Worm (Caenorhabditis elegans) whole organism, L1 larva: ENCODE measurements around the gene F41G4.13.
"Not testable (repeated sequence)": the region's sequence is repeated elsewhere in the genome, so short reads cannot be mapped to it uniquely, and the experiment has no call there.

Experiments
- C16A3.4 ChIP-seq: fragments of 150-350 bp; optimal IDR thresholded peaks from 2 replicates; lab custom pipeline; 2014; ENCODE audit warnings: missing biosample characterization, missing genetic modification characterization
- C34B4.2 ChIP-seq: sonication (generic microtip); optimal IDR thresholded peaks from 2 replicates; lab custom pipeline; 2017; ENCODE audit warnings: mild to moderate bottlenecking, missing genetic modification characterization, missing compliant biosample characterization
- F16B12.6 ChIP-seq: fragments of 150-350 bp; optimal IDR thresholded peaks from 2 replicates; lab custom pipeline; 2014; ENCODE audit warnings: missing biosample characterization, missing genetic modification characterization
- aha-1 ChIP-seq: fragments of 150-350 bp; optimal IDR thresholded peaks from 2 replicates; lab custom pipeline; 2014; ENCODE audit warnings: missing biosample characterization, missing genetic modification characterization
- alr-1 ChIP-seq: fragments of 200-800 bp; sonication (Bioruptor generic); optimal IDR thresholded peaks from 2 replicates; lab custom pipeline; 2018; ENCODE audit warnings: borderline replicate concordance, mild to moderate bottlenecking, missing genetic modification characterization, missing compliant biosample characterization
- blmp-1 ChIP-seq: fragments of 150-350 bp; optimal IDR thresholded peaks from 2 replicates; lab custom pipeline; 2014; ENCODE audit warnings: missing biosample characterization, missing genetic modification characterization
- ceh-8 ChIP-seq: fragments of 200-800 bp; sonication (Bioruptor generic); optimal IDR thresholded peaks from 2 replicates; lab custom pipeline; 2018; ENCODE audit warnings: mild to moderate bottlenecking, missing genetic modification characterization, moderate library complexity, missing compliant biosample characterization
- ces-1 ChIP-seq: fragments of 150-350 bp; optimal IDR thresholded peaks from 2 replicates; lab custom pipeline; 2014; ENCODE audit warnings: missing biosample characterization, missing genetic modification reagents, missing genetic modification characterization
- dpl-1 ChIP-seq, 3 experiments: fragments of 150-350 bp in 2 of 3; sonication (generic microtip) in 1 of 3; optimal IDR thresholded peaks; 2 replicates each; lab custom pipeline; 2014 to 2017; ENCODE audit warnings: missing biosample characterization in 3 of 3, missing genetic modification characterization in 3 of 3, missing genetic modification reagents in 3 of 3
- efl-1 ChIP-seq, 4 experiments: fragments of 150-350 bp; optimal IDR thresholded peaks in 3 of 4; peaks in 1 of 4; 1 replicate in 1 of 4; 2 replicates in 3 of 4; lab custom pipeline; 2014; ENCODE audit warnings: missing biosample characterization in 2 of 4, missing genetic modification characterization in 2 of 4, missing genetic modification reagents in 2 of 4
- efl-3 ChIP-seq: fragments of 200-800 bp; sonication (Bioruptor generic); optimal IDR thresholded peaks from 2 replicates; lab custom pipeline; 2018; ENCODE audit warnings: mild to moderate bottlenecking, missing genetic modification characterization, missing compliant biosample characterization
- egl-27 ChIP-seq, 2 experiments: fragments of 150-350 bp in 1 of 2; sonication (generic microtip); optimal IDR thresholded peaks; 3 replicates each; lab custom pipeline; 2017 to 2018; ENCODE audit warnings: missing biosample characterization in 2 of 2, missing genetic modification characterization in 2 of 2, missing genetic modification reagents in 2 of 2
- elt-2 ChIP-seq: sonication (generic microtip); optimal IDR thresholded peaks from 2 replicates; lab custom pipeline; 2016; ENCODE audit warnings: missing genetic modification characterization, mild to moderate bottlenecking, inconsistent platforms, missing compliant biosample characterization, missing genetic modification reagents
- elt-3 ChIP-seq, 6 experiments: fragments of 150-350 bp in 1 of 6; sonication (generic microtip); optimal IDR thresholded peaks; 2 replicates each; lab custom pipeline; 2017 to 2018; ENCODE audit warnings: missing biosample characterization in 6 of 6, missing genetic modification characterization in 6 of 6, inconsistent platforms in 1 of 6
- ets-5 ChIP-seq: fragments of 200-800 bp; sonication (Bioruptor generic); IDR thresholded peaks from 2 replicates; pipeline ENCODE4 v1.3.6; 2022; ENCODE audit warnings: missing genetic modification characterization, missing compliant biosample characterization
- fkh-4 ChIP-seq: sonication (generic microtip); optimal IDR thresholded peaks from 2 replicates; lab custom pipeline; 2016; ENCODE audit warnings: missing compliant biosample characterization, missing genetic modification characterization, borderline replicate concordance
- fkh-8 ChIP-seq: sonication (generic microtip); optimal IDR thresholded peaks from 2 replicates; lab custom pipeline; 2016; ENCODE audit warnings: mild to moderate bottlenecking, missing genetic modification characterization, missing compliant biosample characterization
- hlh-4 ChIP-seq: sonication (generic microtip); optimal IDR thresholded peaks from 2 replicates; lab custom pipeline; 2016; ENCODE audit warnings: mild to moderate bottlenecking, missing genetic modification characterization, missing compliant biosample characterization
- irx-1 ChIP-seq: sonication (generic microtip); optimal IDR thresholded peaks from 2 replicates; lab custom pipeline; 2016; ENCODE audit warnings: missing genetic modification characterization, missing compliant biosample characterization
- lin-15B ChIP-seq: fragments of 150-350 bp; sonication (generic microtip); optimal IDR thresholded peaks from 3 replicates; lab custom pipeline; 2014; ENCODE audit warnings: missing biosample characterization, missing genetic modification characterization
- lin-39 ChIP-seq: fragments of 150-350 bp; optimal IDR thresholded peaks from 2 replicates; lab custom pipeline; 2014; ENCODE audit warnings: missing biosample characterization, missing genetic modification reagents, missing genetic modification characterization
- lir-3 ChIP-seq: sonication (generic microtip); optimal IDR thresholded peaks from 2 replicates; lab custom pipeline; 2016; ENCODE audit warnings: mild to moderate bottlenecking, missing genetic modification characterization, moderate library complexity, missing compliant biosample characterization; ENCODE audit not compliant: poor library complexity
- mab-9 ChIP-seq: fragments of 200-800 bp; sonication (Bioruptor generic); IDR thresholded peaks from 2 replicates; pipeline ENCODE4 v1.3.6; 2022; ENCODE audit warnings: missing genetic modification reagents, missing genetic modification characterization, missing compliant biosample characterization
- mdl-1 ChIP-seq, 2 experiments: fragments of 150-350 bp; optimal IDR thresholded peaks; 2 replicates each; lab custom pipeline; 2014 to 2017; ENCODE audit warnings: missing biosample characterization in 2 of 2, missing genetic modification characterization in 2 of 2, inconsistent platforms in 1 of 2
- nhr-19 ChIP-seq: fragments of 200-800 bp; sonication (Bioruptor generic); conservative IDR thresholded peaks from 2 replicates; pipeline ENCODE4 v1.3.6; 2022; ENCODE audit warnings: missing genetic modification characterization, missing compliant biosample characterization
- nhr-28 ChIP-seq: fragments of 150-350 bp; optimal IDR thresholded peaks from 2 replicates; lab custom pipeline; 2014; ENCODE audit warnings: missing biosample characterization, missing genetic modification characterization
- nhr-71 ChIP-seq: sonication (generic microtip); optimal IDR thresholded peaks from 2 replicates; lab custom pipeline; 2016; ENCODE audit warnings: mild to moderate bottlenecking, missing genetic modification characterization, moderate library complexity, missing compliant biosample characterization
- nhr-76 ChIP-seq: sonication (generic microtip); optimal IDR thresholded peaks from 2 replicates; lab custom pipeline; 2017; ENCODE audit warnings: missing biosample characterization, missing genetic modification characterization
- nhr-77 ChIP-seq: fragments of 150-350 bp; optimal IDR thresholded peaks from 2 replicates; lab custom pipeline; 2014; ENCODE audit warnings: missing biosample characterization, missing genetic modification characterization
- pag-3 ChIP-seq: sonication (generic microtip); optimal IDR thresholded peaks from 2 replicates; lab custom pipeline; 2017; ENCODE audit warnings: missing genetic modification characterization, mild to moderate bottlenecking, missing compliant biosample characterization, antibody characterized with exemption, borderline replicate concordance; ENCODE audit not compliant: insufficient read depth
- rnt-1 ChIP-seq: sonication (generic microtip); optimal IDR thresholded peaks from 2 replicates; lab custom pipeline; 2016; ENCODE audit warnings: mild to moderate bottlenecking, missing genetic modification characterization, moderate library complexity, missing compliant biosample characterization
- snu-23 ChIP-seq: sonication (generic microtip); optimal IDR thresholded peaks from 2 replicates; lab custom pipeline; 2016; ENCODE audit warnings: missing genetic modification characterization, missing compliant biosample characterization
- sox-4 ChIP-seq: sonication (generic microtip); optimal IDR thresholded peaks from 2 replicates; lab custom pipeline; 2016; ENCODE audit warnings: missing genetic modification characterization, missing compliant biosample characterization
- swsn-7 ChIP-seq: sonication (generic microtip); optimal IDR thresholded peaks from 2 replicates; lab custom pipeline; 2016; ENCODE audit warnings: missing genetic modification characterization, missing compliant biosample characterization
- tbx-2 ChIP-seq: sonication (generic microtip); optimal IDR thresholded peaks from 2 replicates; lab custom pipeline; 2016; ENCODE audit warnings: missing genetic modification characterization, missing compliant biosample characterization
- tlp-1 ChIP-seq: fragments of 150-350 bp; optimal IDR thresholded peaks from 2 replicates; lab custom pipeline; 2014; ENCODE audit warnings: missing biosample characterization, missing genetic modification characterization
- unc-130 ChIP-seq: fragments of 150-350 bp; optimal IDR thresholded peaks from 2 replicates; lab custom pipeline; 2017; ENCODE audit warnings: missing biosample characterization, missing genetic modification characterization, inconsistent platforms
- unc-30 ChIP-seq: sonication (generic microtip); optimal IDR thresholded peaks from 2 replicates; lab custom pipeline; 2017; ENCODE audit warnings: missing biosample characterization, missing genetic modification characterization
- unc-62 ChIP-seq: fragments of 150-350 bp; optimal IDR thresholded peaks from 2 replicates; lab custom pipeline; 2014; ENCODE audit warnings: missing biosample characterization, missing genetic modification reagents, missing genetic modification characterization
- vab-15 ChIP-seq: sonication (generic microtip); optimal IDR thresholded peaks from 2 replicates; lab custom pipeline; 2017; ENCODE audit warnings: missing genotype, mild to moderate bottlenecking, missing genetic modification characterization, missing compliant biosample characterization
- ztf-11 ChIP-seq, 2 experiments: sonication (generic microtip); optimal IDR thresholded peaks; 2 replicates each; lab custom pipeline; 2016 to 2017; ENCODE audit warnings: missing genetic modification characterization in 2 of 2, missing biosample characterization in 1 of 2, missing compliant biosample characterization in 1 of 2

Gene F41G4.13

DNA sequence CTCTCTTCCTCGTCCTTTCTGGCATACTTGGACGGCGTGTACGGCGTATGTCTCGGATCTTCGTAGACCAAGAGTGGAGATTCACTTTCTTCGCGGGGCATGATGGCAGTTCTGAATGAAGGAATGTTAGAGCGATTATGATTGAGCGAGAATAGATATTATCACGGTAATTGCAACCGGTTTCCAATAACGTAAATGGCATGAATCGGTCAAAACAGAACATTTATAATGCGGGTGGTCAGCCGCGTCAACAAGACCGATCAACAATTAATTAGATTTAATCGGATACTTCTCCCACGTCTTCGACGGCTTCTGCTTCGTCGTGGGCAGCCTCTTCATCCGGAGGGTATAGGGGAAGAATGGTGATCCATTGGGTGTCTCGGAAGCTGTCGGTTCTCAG is at the start of gene F41G4.13:
Gene F41G4.13 (minus strand): TSS at position 101 of the 400 bp plus-strand sequence.
- TF ChIP-seq swsn-7, nhr-28, F16B12.6 (tag; lab: Kevin White, UChicago): not testable (repeated sequence)

DNA sequence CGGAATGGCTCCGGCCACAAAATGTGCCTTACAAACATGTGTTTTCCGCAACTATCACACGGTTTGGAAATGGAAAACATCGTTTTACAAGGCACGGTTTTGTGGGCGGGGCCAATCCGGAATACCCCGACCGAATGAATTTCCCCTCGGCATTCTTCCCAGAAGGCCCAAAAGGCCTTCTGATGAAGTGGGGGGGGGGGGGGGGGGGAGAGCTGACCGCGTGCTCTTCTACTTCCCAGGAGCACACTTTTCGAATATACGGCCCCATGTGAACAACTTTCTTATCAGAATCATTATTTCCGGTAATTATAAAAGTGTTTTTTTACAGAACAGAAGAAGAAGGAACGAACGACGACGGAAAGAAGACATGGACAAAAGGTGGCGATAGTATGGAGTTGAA is 49.5 kb upstream of the F41G4.13 start:
- TF ChIP-seq mab-9 (GFP tag; lab: Robert Waterston, UW) (no peak), lin-39 (tag; lab: Kevin White, UChicago) (no peak), unc-130 (tag; lab: Kevin White, UChicago) (no peak), elt-3 (tag; optimal IDR thresholded peaks at IDR 0.05; lab: Kevin White, UChicago) (no peak), ztf-11 (tag; optimal IDR thresholded peaks at IDR 0.05; lab: Kevin White, UChicago) (no peak), C34B4.2 (tag; lab: Kevin White, UChicago) (no peak), mdl-1 (tag; optimal IDR thresholded peaks at IDR 0.05; lab: Kevin White, UChicago) (no peak), nhr-19 (GFP tag; lab: Robert Waterston, UW) (no peak), egl-27 (tag; optimal IDR thresholded peaks at IDR 0.05; lab: Kevin White, UChicago) (no peak), ets-5 (no peak), nhr-77 (tag; lab: Kevin White, UChicago) (no peak), efl-3 (GFP tag; lab: Kevin White, UChicago) (no peak), rnt-1 (no peak), tlp-1 (tag; lab: Kevin White, UChicago) (no peak), swsn-7 (tag; lab: Kevin White, UChicago) (no peak), hlh-4 (no peak), tbx-2 (no peak), fkh-4 (tag; lab: Kevin White, UChicago) (no peak), nhr-76 (tag; lab: Kevin White, UChicago) (no peak), alr-1 (tag; lab: Kevin White, UChicago) (no peak)

DNA sequence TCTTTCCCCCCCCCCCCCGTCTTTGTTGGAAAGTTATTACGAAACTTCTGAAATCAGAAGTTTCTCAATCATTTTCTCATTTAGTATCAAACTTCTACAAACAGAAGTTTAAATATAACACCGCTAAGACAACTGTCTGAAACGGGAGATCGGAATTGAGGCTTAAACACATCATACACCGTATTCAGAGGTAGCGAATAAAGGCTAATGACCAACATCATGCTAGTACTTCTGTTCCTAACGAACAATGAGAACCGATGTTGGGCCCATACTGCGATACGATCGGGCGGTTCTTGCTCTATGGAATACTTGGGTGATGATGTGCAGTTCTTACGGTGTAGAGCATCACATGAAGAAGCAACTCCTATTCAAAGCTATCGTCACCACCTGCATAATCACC is 48.8 kb upstream of the F41G4.13 start, which contains the start of gene Y13C8A.1:
Gene Y13C8A.1 (plus strand): TSS at position 301 of the 400 bp plus-strand sequence.
- TF ChIP-seq unc-62 (GFP tag; lab: Kevin White, UChicago); lir-3 (tag; lab: Kevin White, UChicago); ceh-8: not testable (repeated sequence)

DNA sequence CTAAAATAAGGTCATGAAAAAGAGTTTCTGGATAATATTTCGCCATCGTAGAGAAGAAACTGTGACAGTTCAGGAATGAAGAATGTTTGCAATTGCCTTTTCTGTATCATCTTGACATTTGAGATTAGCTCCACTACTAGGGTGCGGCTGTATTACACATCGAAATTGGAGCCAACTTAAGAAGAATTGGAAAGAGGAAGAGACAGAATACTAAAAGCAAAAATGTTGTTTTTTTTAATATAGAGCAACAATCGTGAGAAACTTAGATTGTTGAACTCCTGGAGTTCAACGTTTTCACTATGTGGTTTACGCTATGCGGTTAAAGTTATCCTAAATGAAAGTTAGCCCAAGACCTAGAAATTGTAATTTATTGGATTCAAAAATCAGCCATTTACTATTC is 45.8 kb upstream of the F41G4.13 start, which contains the start of gene acs-9:
Gene acs-9 (minus strand): TSS at position 101 of the 400 bp plus-strand sequence.
- TF ChIP-seq dpl-1 (GFP tag; optimal IDR thresholded peaks at IDR 0.05; lab: Kevin White, UChicago) (no peak), nhr-19 (GFP tag; lab: Robert Waterston, UW) (no peak)

DNA sequence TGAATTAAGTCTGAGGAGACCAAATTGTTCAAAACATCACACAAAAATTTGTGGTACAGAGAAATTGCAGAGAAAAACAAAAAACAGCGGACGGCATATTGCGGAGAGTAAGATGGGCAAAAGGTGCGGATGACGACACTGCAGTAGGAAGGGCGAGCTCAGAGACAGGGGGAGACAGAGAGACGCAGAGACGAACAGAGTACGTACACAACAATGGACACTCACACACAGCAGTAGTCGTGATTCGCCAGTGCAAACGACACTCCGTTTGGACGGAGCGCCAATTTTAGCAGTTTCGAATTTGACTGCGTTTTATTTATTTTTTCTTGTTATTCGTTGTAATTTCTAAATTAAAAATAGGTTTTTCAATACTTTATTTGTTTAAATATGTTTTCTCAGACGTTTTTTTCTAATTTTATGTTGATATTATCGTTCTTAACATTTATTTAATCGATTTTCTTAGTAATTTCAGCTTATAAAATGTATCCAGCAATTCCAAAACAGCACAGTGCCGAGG is 37.9 kb upstream of the F41G4.13 start, which contains the start of gene T20F7.1:
Gene T20F7.1 (plus strand): TSS at position 467 of the 517 bp plus-strand sequence.
- TF ChIP-seq C16A3.4 (peak; percentile 70), pag-3 (peak; percentile 74), mab-9 (GFP tag; lab: Robert Waterston, UW) (no peak), vab-15 (tag; lab: Kevin White, UChicago) (no peak), lin-39 (tag; lab: Kevin White, UChicago) (peak; percentile 16), sox-4 (tag; lab: Kevin White, UChicago) (no peak), efl-3 (GFP tag; lab: Kevin White, UChicago) (no peak), snu-23 (peak; percentile 90), unc-30 (tag; lab: Kevin White, UChicago) (no peak), dpl-1 (GFP tag; optimal IDR thresholded peaks at IDR 0.05; lab: Kevin White, UChicago) (peak; percentile 6 to 54 (median 49)), irx-1 (tag; lab: Kevin White, UChicago) (peak; percentile 41), elt-2 (tag; lab: Kevin White, UChicago) (peak; percentile 51), fkh-8 (tag; lab: Kevin White, UChicago) (peak; percentile 68), blmp-1 (tag; lab: Kevin White, UChicago) (peak; percentile 30), efl-1 (optimal IDR thresholded peaks at IDR 0.05; lab: Kevin White, UChicago) (peak; percentile 50 to 61), efl-1 (GFP tag; optimal IDR thresholded peaks at IDR 0.05 in 1 of 2; lab: Kevin White, UChicago) (peak; percentile 30 to 94), nhr-28 (tag; lab: Kevin White, UChicago) (no peak), aha-1 (no peak), egl-27 (tag; optimal IDR thresholded peaks at IDR 0.05; lab: Kevin White, UChicago) (peak in 1 of 2 experiments; percentile 24), ces-1 (GFP tag; lab: Kevin White, UChicago) (no peak), rnt-1 (peak; percentile 78), lin-15B (tag; lab: Kevin White, UChicago) (peak; percentile 2), nhr-71 (peak; percentile 90), swsn-7 (tag; lab: Kevin White, UChicago) (peak; percentile 79), unc-130 (tag; lab: Kevin White, UChicago) (peak; percentile 63)
